Fruit fly (Drosophila melanogaster): Measurements from ENCODE around the gene CG18304.
A peak's percentile ranks its signal among the peaks of the same experiment; 100 is the strongest.

dm6 chr2L:6971597-6972036, 29.0 kb upstream of the CG18304 start, which contains the start of gene snRNP-U1-70K:
- peak; percentile 66 for TF ChIP-seq fru (GFP tag; optimal IDR thresholded peaks at IDR 0.05)
- peak; percentile 76 for TF ChIP-seq Myc (optimal IDR thresholded peaks at IDR 0.05)
- no peak for TF ChIP-seq psq (GFP tag; optimal IDR thresholded peaks at IDR 0.05)
- TF ChIP-seq Dfd (GFP tag; optimal IDR thresholded peaks at IDR 0.05) = no peak
- TF ChIP-seq Hnf4 (GFP tag; optimal IDR thresholded peaks at IDR 0.05) = no peak
- no peak for TF ChIP-seq Abd-B (GFP tag; optimal IDR thresholded peaks at IDR 0.05)
- no peak for TF ChIP-seq CG32264 (GFP tag; optimal IDR thresholded peaks at IDR 0.05)
- no peak for TF ChIP-seq usp (GFP tag; optimal IDR thresholded peaks at IDR 0.05)
- no peak for TF ChIP-seq Rel (GFP tag; optimal IDR thresholded peaks at IDR 0.05)
- TF ChIP-seq Rel (tag; optimal IDR thresholded peaks at IDR 0.05) = peak; percentile 39
- TF ChIP-seq h (GFP tag; optimal IDR thresholded peaks at IDR 0.05) = no peak
- TF ChIP-seq Mio (GFP tag; optimal IDR thresholded peaks at IDR 0.05) = no peak
- no peak for TF ChIP-seq pan (optimal IDR thresholded peaks at IDR 0.05)
- no peak for TF ChIP-seq lola (GFP tag; optimal IDR thresholded peaks at IDR 0.05)

All from whole organism, wandering third instar larva.